Worm (Caenorhabditis elegans) whole organism, L3 larva: ENCODE results near the gene hst-3.1.

Experiments used
- ZK546.5 ChIP-seq: sonication (generic microtip); optimal IDR thresholded peaks from 2 replicates; lab custom pipeline; 2017; ENCODE audit warnings: missing biosample characterization, missing genetic modification characterization
- ceh-28 ChIP-seq: fragments of 150-350 bp; optimal IDR thresholded peaks from 2 replicates; lab custom pipeline; 2014; ENCODE audit warnings: missing biosample characterization, missing genetic modification reagents, missing genetic modification characterization
- ceh-82 ChIP-seq: fragments of 150-350 bp; optimal IDR thresholded peaks from 2 replicates; lab custom pipeline; 2014; ENCODE audit warnings: missing biosample characterization, missing genetic modification characterization
- ceh-9 ChIP-seq: sonication (generic microtip); optimal IDR thresholded peaks from 2 replicates; lab custom pipeline; 2018; ENCODE audit warnings: missing biosample characterization, missing genetic modification characterization
- daf-12 ChIP-seq: fragments of 150-350 bp; optimal IDR thresholded peaks from 2 replicates; lab custom pipeline; 2014; ENCODE audit warnings: missing biosample characterization, missing genetic modification reagents, missing genetic modification characterization
- egl-5 ChIP-seq: fragments of 150-350 bp; optimal IDR thresholded peaks from 2 replicates; lab custom pipeline; 2017; ENCODE audit warnings: missing biosample characterization, missing genetic modification reagents, missing genetic modification characterization, inconsistent platforms
- elt-1 ChIP-seq: fragments of 150-350 bp; optimal IDR thresholded peaks from 2 replicates; lab custom pipeline; 2014; ENCODE audit warnings: missing biosample characterization, missing genetic modification characterization
- eor-1 ChIP-seq, 2 experiments: fragments of 150-350 bp; optimal IDR thresholded peaks; 2 replicates each; lab custom pipeline; 2014 to 2018; ENCODE audit warnings: missing biosample characterization in 2 of 2, missing genetic modification characterization in 2 of 2
- fkh-10 ChIP-seq: sonication (generic microtip); optimal IDR thresholded peaks from 2 replicates; lab custom pipeline; 2017; ENCODE audit warnings: missing biosample characterization, missing genetic modification reagents, missing genetic modification characterization
- fos-1 ChIP-seq: fragments of 150-350 bp; optimal IDR thresholded peaks from 2 replicates; lab custom pipeline; 2014; ENCODE audit warnings: missing biosample characterization, missing genetic modification characterization
- hmg-11 ChIP-seq: sonication (generic microtip); optimal IDR thresholded peaks from 2 replicates; lab custom pipeline; 2016; ENCODE audit warnings: missing genetic modification characterization, missing compliant biosample characterization
- jun-1 ChIP-seq: fragments of 150-350 bp; optimal IDR thresholded peaks from 2 replicates; lab custom pipeline; 2014; ENCODE audit warnings: missing biosample characterization, missing genetic modification reagents, missing genetic modification characterization
- lin-15B ChIP-seq: fragments of 150-350 bp; optimal IDR thresholded peaks from 2 replicates; lab custom pipeline; 2014; ENCODE audit warnings: missing biosample characterization, missing genetic modification characterization
- lsy-12 ChIP-seq: sonication (generic microtip); optimal IDR thresholded peaks from 2 replicates; lab custom pipeline; 2016; ENCODE audit warnings: mild to moderate bottlenecking, missing genetic modification characterization, missing compliant biosample characterization
- mdl-1 ChIP-seq: fragments of 150-350 bp; optimal IDR thresholded peaks from 2 replicates; lab custom pipeline; 2014; ENCODE audit warnings: missing biosample characterization, missing genetic modification characterization
- nhr-28 ChIP-seq: fragments of 150-350 bp; optimal IDR thresholded peaks from 2 replicates; lab custom pipeline; 2014; ENCODE audit warnings: missing biosample characterization, missing genetic modification characterization
- nhr-76 ChIP-seq: fragments of 150-350 bp; sonication (generic microtip); optimal IDR thresholded peaks from 5 replicates; lab custom pipeline; 2014; ENCODE audit warnings: missing biosample characterization, missing genetic modification characterization
- pha-4 ChIP-seq: fragments of 150-350 bp; optimal IDR thresholded peaks from 2 replicates; lab custom pipeline; 2014; ENCODE audit warnings: missing biosample characterization, missing genetic modification reagents, missing genetic modification characterization
- pqm-1 ChIP-seq: fragments of 150-350 bp; optimal IDR thresholded peaks from 2 replicates; lab custom pipeline; 2017; ENCODE audit warnings: missing biosample characterization, missing genetic modification characterization, inconsistent platforms
- snpc-4 ChIP-seq: fragments of 150-350 bp; optimal IDR thresholded peaks from 2 replicates; lab custom pipeline; 2014; ENCODE audit warnings: missing biosample characterization, missing genetic modification characterization
- tbx-2 ChIP-seq: sonication (generic microtip); optimal IDR thresholded peaks from 2 replicates; lab custom pipeline; 2016; ENCODE audit warnings: mild to moderate bottlenecking, missing genetic modification characterization, missing compliant biosample characterization
- unc-39 ChIP-seq: sonication (generic microtip); optimal IDR thresholded peaks from 4 replicates; lab custom pipeline; 2017; ENCODE audit warnings: missing biosample characterization, missing genetic modification characterization
- zag-1 ChIP-seq: fragments of 150-350 bp; optimal IDR thresholded peaks from 2 replicates; lab custom pipeline; 2014; ENCODE audit warnings: missing biosample characterization, missing genetic modification characterization
- ztf-11 ChIP-seq: fragments of 150-350 bp; optimal IDR thresholded peaks from 2 replicates; lab custom pipeline; 2014; ENCODE audit warnings: missing biosample characterization, missing genetic modification characterization
- ztf-4 ChIP-seq: fragments of 150-350 bp; optimal IDR thresholded peaks from 2 replicates; lab custom pipeline; 2014; ENCODE audit warnings: missing biosample characterization, missing genetic modification characterization

The hst-3.1 gene

ce11 chrII:6120548-6120947, 48.5 kb downstream of the hst-3.1 start:
- TF ChIP-seq fkh-10 (GFP tag; lab: Kevin White, UChicago) (no peak), elt-1 (tag; lab: Kevin White, UChicago) (no peak), hmg-11 (tag; lab: Kevin White, UChicago) (no peak), nhr-76 (no peak), ceh-82 (no peak), pqm-1 (tag; lab: Kevin White, UChicago) (no peak), lin-15B (tag; lab: Kevin White, UChicago) (no peak), ZK546.5 (tag; lab: Kevin White, UChicago) (no peak), lsy-12 (tag; lab: Kevin White, UChicago) (no peak), ztf-11 (no peak), jun-1 (no peak), ztf-4 (tag; lab: Kevin White, UChicago) (no peak), ceh-9 (tag; lab: Kevin White, UChicago) (no peak), egl-5 (tag; lab: Kevin White, UChicago) (no peak), unc-39 (tag; lab: Kevin White, UChicago) (no peak), nhr-28 (tag; lab: Kevin White, UChicago) (no peak), tbx-2 (tag; lab: Kevin White, UChicago) (no peak), snpc-4 (no peak)

ce11 chrII:6118163-6118562, 50.9 kb downstream of the hst-3.1 start, which contains the start of gene C29H12.6:
Gene C29H12.6, minus strand, starts transcription at chrII:6118263.
- TF ChIP-seq daf-12 (tag; lab: Kevin White, UChicago) (no peak), zag-1 (tag; lab: Kevin White, UChicago) (no peak), hmg-11 (tag; lab: Kevin White, UChicago) (no peak), lsy-12 (tag; lab: Kevin White, UChicago) (no peak), ztf-4 (tag; lab: Kevin White, UChicago) (no peak), nhr-28 (tag; lab: Kevin White, UChicago) (no peak), fos-1 (tag; lab: Kevin White, UChicago) (no peak), ztf-11 (no peak), ceh-9 (tag; lab: Kevin White, UChicago) (no peak), pha-4 (no peak), ceh-28 (tag; lab: Kevin White, UChicago) (no peak), eor-1 (tag; optimal IDR thresholded peaks at IDR 0.05; lab: Kevin White, UChicago) (no peak), lin-15B (tag; lab: Kevin White, UChicago) (no peak), ceh-82 (no peak), mdl-1 (tag; lab: Kevin White, UChicago) (no peak)

ce11 chrII:6116701-6117100, 52.4 kb downstream of the hst-3.1 start:
- TF ChIP-seq zag-1 (tag; lab: Kevin White, UChicago), result no peak
